Fruit fly (Drosophila melanogaster): ENCODE measurements around the gene Gr61a.

DNA sequence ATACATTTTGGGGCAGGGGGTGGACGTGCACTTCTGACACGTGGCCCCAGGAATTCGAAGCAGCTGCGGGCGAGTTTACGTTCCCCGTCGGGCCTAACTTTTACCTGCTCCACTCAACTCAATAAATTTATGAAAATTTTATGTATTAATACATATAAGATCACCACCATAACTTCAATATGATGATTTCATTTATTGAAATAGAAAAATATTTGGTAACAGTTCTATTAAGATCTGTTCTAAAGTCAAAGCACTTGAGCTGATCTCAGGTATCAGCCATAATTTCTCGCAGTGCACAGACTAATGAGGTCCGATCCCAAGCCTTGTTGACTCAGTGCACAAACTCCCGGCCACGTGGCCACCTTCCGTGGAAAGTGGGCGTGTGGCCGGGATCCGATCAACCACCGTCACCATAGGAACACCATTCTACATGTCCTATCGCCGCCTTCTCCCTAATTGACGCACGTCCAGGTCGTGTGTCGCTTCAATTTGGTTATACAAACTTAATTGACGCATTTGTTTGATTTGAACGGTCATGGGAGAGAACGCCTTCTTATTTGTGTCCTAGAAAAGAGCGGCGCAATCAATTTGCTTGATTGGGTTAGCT is 31.1 kb upstream of the Gr61a start:
- TF ChIP-seq usp (GFP tag; optimal IDR thresholded peaks at IDR 0.05), result no peak
- no peak for TF ChIP-seq psq (optimal IDR thresholded peaks at IDR 0.05)
- TF ChIP-seq pan (optimal IDR thresholded peaks at IDR 0.05), result no peak

All from whole organism.